Fruit fly (Drosophila melanogaster) whole organism, embryonic: ENCODE measurements around the gene CG11598.

ENCODE experiments used
- Aef1 ChIP-seq: fragments of 200-800 bp; sonication (Bioruptor generic); IDR thresholded peaks from 3 replicates; pipeline ENCODE4 v1.3.6; 2022; ENCODE audit warnings: missing biosample characterization, missing genetic modification characterization
- CG11093 ChIP-seq: fragments of 200-800 bp; sonication (Bioruptor generic); IDR thresholded peaks from 3 replicates; pipeline ENCODE4 v1.3.6; 2022; ENCODE audit warnings: missing biosample characterization, missing genetic modification characterization
- CG11504 ChIP-seq: fragments of 200-800 bp; sonication (Bioruptor generic); optimal IDR thresholded peaks from 3 replicates; lab custom pipeline; 2019; ENCODE audit warnings: missing biosample characterization, mild to moderate bottlenecking, missing genetic modification characterization, moderate library complexity
- CG12071 ChIP-seq: fragments of 200-800 bp; sonication (Bioruptor generic); optimal IDR thresholded peaks from 3 replicates; lab custom pipeline; 2018; ENCODE audit warnings: missing biosample characterization, mild to moderate bottlenecking, missing genetic modification characterization
- CG15269 ChIP-seq: fragments of 200-800 bp; sonication (Bioruptor generic); optimal IDR thresholded peaks from 2 replicates; lab custom pipeline; 2018; ENCODE audit warnings: missing biosample characterization, mild to moderate bottlenecking, missing genetic modification characterization, moderate library complexity
- CG15696 ChIP-seq: fragments of 200-800 bp; sonication (Bioruptor generic); optimal IDR thresholded peaks from 2 replicates; lab custom pipeline; 2019; ENCODE audit warnings: missing biosample characterization, mild to moderate bottlenecking, missing genetic modification characterization, moderate library complexity
- CG1603 ChIP-seq: fragments of 200-800 bp; sonication (Bioruptor generic); optimal IDR thresholded peaks from 2 replicates; lab custom pipeline; 2019; ENCODE audit warnings: missing biosample characterization, mild to moderate bottlenecking, missing genetic modification characterization, moderate library complexity
- CG16815 ChIP-seq: fragments of 200-800 bp; sonication (Bioruptor generic); optimal IDR thresholded peaks from 3 replicates; lab custom pipeline; 2017; ENCODE audit warnings: missing biosample characterization, mild to moderate bottlenecking, missing genetic modification characterization
- CG31441 ChIP-seq: fragments of 200-800 bp; sonication (Bioruptor generic); IDR thresholded peaks from 2 replicates; pipeline ENCODE4 v1.3.6; 2022; ENCODE audit warnings: missing biosample characterization, missing genetic modification characterization
- CG33557 ChIP-seq: fragments of 200-800 bp; sonication (Bioruptor generic); optimal IDR thresholded peaks from 2 replicates; lab custom pipeline; 2019; ENCODE audit warnings: missing biosample characterization, mild to moderate bottlenecking, missing genetic modification characterization, moderate library complexity
- CG3838 ChIP-seq: fragments of 200-800 bp; sonication (Bioruptor generic); optimal IDR thresholded peaks from 3 replicates; lab custom pipeline; 2016; ENCODE audit warnings: missing biosample characterization, missing genetic modification characterization
- CG42726 ChIP-seq: fragments of 200-800 bp; sonication (Bioruptor generic); IDR thresholded peaks from 2 replicates; pipeline ENCODE4 v1.3.6; 2022; ENCODE audit warnings: missing biosample characterization, missing genetic modification characterization; ENCODE audit not compliant: partially characterized antibody
- CG4424 ChIP-seq: fragments of 200-800 bp; sonication (Bioruptor generic); optimal IDR thresholded peaks from 3 replicates; lab custom pipeline; 2016; ENCODE audit warnings: missing biosample characterization, missing genetic modification characterization
- CG4707 ChIP-seq: fragments of 200-800 bp; sonication (Bioruptor generic); optimal IDR thresholded peaks from 2 replicates; lab custom pipeline; 2018; ENCODE audit warnings: missing biosample characterization, mild to moderate bottlenecking, missing genetic modification characterization, moderate library complexity
- CG4854 ChIP-seq: fragments of 200-800 bp; sonication (Bioruptor generic); optimal IDR thresholded peaks from 2 replicates; lab custom pipeline; 2016; ENCODE audit warnings: missing biosample characterization, missing genetic modification characterization, inconsistent platforms
- CG6254 ChIP-seq: fragments of 200-800 bp; sonication (Bioruptor generic); optimal IDR thresholded peaks from 3 replicates; lab custom pipeline; 2017; ENCODE audit warnings: mild to moderate bottlenecking, missing biosample characterization, missing genetic modification reagents, missing genetic modification characterization
- CG6765 ChIP-seq: fragments of 200-800 bp; sonication (Bioruptor generic); optimal IDR thresholded peaks from 3 replicates; lab custom pipeline; 2017; ENCODE audit warnings: missing biosample characterization, mild to moderate bottlenecking, missing genetic modification characterization
- CG7745 ChIP-seq: fragments of 200-800 bp; sonication (Bioruptor generic); optimal IDR thresholded peaks from 2 replicates; lab custom pipeline; 2018; ENCODE audit warnings: missing biosample characterization, mild to moderate bottlenecking, missing genetic modification characterization, moderate library complexity
- CG9215 ChIP-seq: fragments of 200-800 bp; sonication (Bioruptor generic); IDR thresholded peaks from 2 replicates; pipeline ENCODE4 v1.3.6; 2022; ENCODE audit warnings: missing biosample characterization, missing genetic modification characterization
- Dad ChIP-seq: fragments of 200-800 bp; sonication (Bioruptor generic); optimal IDR thresholded peaks from 3 replicates; lab custom pipeline; 2016; ENCODE audit warnings: missing biosample characterization, missing genetic modification characterization
- Dbx ChIP-seq: fragments of 200-800 bp; sonication (Bioruptor generic); IDR thresholded peaks from 3 replicates; pipeline ENCODE4 v1.3.6; 2022; ENCODE audit warnings: missing biosample characterization, missing genetic modification characterization
- Dfd ChIP-seq, 2 experiments: fragments of >200 bp; optimal IDR thresholded peaks; 2 replicates each; lab custom pipeline; 2017; ENCODE audit warnings: missing biosample characterization in 2 of 2, missing genetic modification characterization in 2 of 2
- Dip3 ChIP-seq: fragments of 200-800 bp; sonication (Bioruptor generic); optimal IDR thresholded peaks from 3 replicates; lab custom pipeline; 2016; ENCODE audit warnings: missing biosample characterization, missing genetic modification characterization
- Dp ChIP-seq: fragments of 200-800 bp; sonication (Bioruptor generic); optimal IDR thresholded peaks from 2 replicates; lab custom pipeline; 2018; ENCODE audit warnings: missing biosample characterization, mild to moderate bottlenecking, missing genetic modification characterization, moderate library complexity
- Dref ChIP-seq: fragments of 200-800 bp; sonication (Bioruptor generic); IDR thresholded peaks from 2 replicates; pipeline ENCODE4 v1.3.6; 2022; ENCODE audit warnings: missing biosample characterization, missing genetic modification characterization
- E2f2 ChIP-seq: fragments of 200-800 bp; sonication (Bioruptor generic); IDR thresholded peaks from 2 replicates; pipeline ENCODE4 v1.3.6; 2022; ENCODE audit warnings: missing biosample characterization, missing genetic modification characterization
- Ets97D ChIP-seq: fragments of 200-800 bp; sonication (Bioruptor generic); optimal IDR thresholded peaks from 3 replicates; lab custom pipeline; 2016; ENCODE audit warnings: missing biosample characterization, missing genetic modification characterization
- MBD-R2 ChIP-seq: fragments of 200-800 bp; sonication (Bioruptor generic); IDR thresholded peaks from 2 replicates; pipeline ENCODE4 v1.3.6; 2022; ENCODE audit warnings: missing biosample characterization, missing genetic modification characterization
- MTF-1 ChIP-seq: fragments of 200-800 bp; sonication (Bioruptor generic); optimal IDR thresholded peaks from 2 replicates; lab custom pipeline; 2018; ENCODE audit warnings: missing biosample characterization, mild to moderate bottlenecking, missing genetic modification characterization, borderline replicate concordance
- Max ChIP-seq: fragments of 200-800 bp; sonication (Bioruptor generic); optimal IDR thresholded peaks from 2 replicates; lab custom pipeline; 2016; ENCODE audit warnings: missing biosample characterization, mild to moderate bottlenecking, missing genetic modification characterization
- Pdp1 ChIP-seq, 2 experiments: fragments of 200-800 bp; sonication (Bioruptor generic); optimal IDR thresholded peaks; 3 replicates each; lab custom pipeline; 2016; ENCODE audit warnings: missing biosample characterization in 2 of 2, missing genetic modification characterization in 2 of 2, mild to moderate bottlenecking in 1 of 2, moderate library complexity in 1 of 2
- Ptx1 ChIP-seq: fragments of 200-800 bp; sonication (Bioruptor generic); IDR thresholded peaks from 2 replicates; pipeline ENCODE4 v1.3.6; 2022; ENCODE audit warnings: missing biosample characterization, missing genetic modification characterization
- Sox100B ChIP-seq: fragments of 200-800 bp; sonication (Bioruptor generic); optimal IDR thresholded peaks from 3 replicates; lab custom pipeline; 2018; ENCODE audit warnings: missing biosample characterization, mild to moderate bottlenecking, missing genetic modification characterization
- Spps ChIP-seq: fragments of 200-800 bp; sonication (Bioruptor generic); optimal IDR thresholded peaks from 2 replicates; lab custom pipeline; 2018; ENCODE audit warnings: missing biosample characterization, mild to moderate bottlenecking, missing genetic modification characterization
- Sry-β ChIP-seq: fragments of 200-800 bp; sonication (Bioruptor generic); optimal IDR thresholded peaks from 2 replicates; lab custom pipeline; 2018; ENCODE audit warnings: missing biosample characterization, mild to moderate bottlenecking, missing genetic modification characterization, moderate library complexity
- Taf1 ChIP-seq: fragments of 200-800 bp; sonication (Bioruptor generic); IDR thresholded peaks from 2 replicates; pipeline ENCODE4 v1.3.6; 2022; ENCODE audit warnings: missing biosample characterization, missing genetic modification characterization
- Xbp1 ChIP-seq: fragments of 200-800 bp; sonication (Bioruptor generic); optimal IDR thresholded peaks from 3 replicates; lab custom pipeline; 2016; ENCODE audit warnings: missing biosample characterization, mild to moderate bottlenecking, missing genetic modification characterization
- ems ChIP-seq: fragments of 200-800 bp; sonication (Bioruptor generic); optimal IDR thresholded peaks from 3 replicates; lab custom pipeline; 2016; ENCODE audit warnings: missing biosample characterization, missing genetic modification characterization
- fd102C ChIP-seq: fragments of 200-800 bp; sonication (Bioruptor generic); optimal IDR thresholded peaks from 2 replicates; lab custom pipeline; 2018; ENCODE audit warnings: missing biosample characterization, mild to moderate bottlenecking, missing genetic modification characterization, moderate library complexity
- fd3F ChIP-seq: fragments of 200-800 bp; sonication (Bioruptor generic); optimal IDR thresholded peaks from 2 replicates; lab custom pipeline; 2018; ENCODE audit warnings: missing biosample characterization, mild to moderate bottlenecking, missing genetic modification characterization, moderate library complexity
- gt ChIP-seq: fragments of 200-800 bp; sonication (Bioruptor generic); IDR thresholded peaks from 2 replicates; pipeline ENCODE4 v1.3.6; 2022; ENCODE audit warnings: missing biosample characterization, missing genetic modification characterization
- ham ChIP-seq: fragments of 200-800 bp; sonication (Bioruptor generic); IDR thresholded peaks from 2 replicates; pipeline ENCODE4 v1.3.6; 2022; ENCODE audit warnings: missing biosample characterization, missing genetic modification characterization
- jing ChIP-seq: fragments of 200-800 bp; sonication (Bioruptor generic); optimal IDR thresholded peaks from 2 replicates; lab custom pipeline; 2018; ENCODE audit warnings: missing biosample characterization, mild to moderate bottlenecking, missing genetic modification characterization
- lilli ChIP-seq: fragments of 200-800 bp; sonication (Bioruptor generic); optimal IDR thresholded peaks from 3 replicates; lab custom pipeline; 2016; ENCODE audit warnings: missing biosample characterization, missing genetic modification characterization
- luna ChIP-seq: fragments of 200-800 bp; sonication (Bioruptor generic); optimal IDR thresholded peaks from 2 replicates; lab custom pipeline; 2016; ENCODE audit warnings: missing biosample characterization, missing genetic modification characterization
- nau ChIP-seq: fragments of 200-800 bp; sonication (Bioruptor generic); optimal IDR thresholded peaks from 3 replicates; lab custom pipeline; 2017; ENCODE audit warnings: missing biosample characterization, mild to moderate bottlenecking, missing genetic modification characterization, missing genetic modification reagents
- prd ChIP-seq, 3 experiments: fragments of >200 bp in 2 of 3; fragments of 200-800 bp in 1 of 3; sonication (Bioruptor generic) in 1 of 3; optimal IDR thresholded peaks in 2 of 3; IDR thresholded peaks in 1 of 3; 2 replicates in 2 of 3; 3 replicates in 1 of 3; pipeline versions ENCODE4 v1.3.6 to Lab custom; 2017 to 2022; ENCODE audit warnings: missing biosample characterization in 1 of 3, missing genetic modification characterization in 1 of 3
- rib ChIP-seq: fragments of 200-800 bp; sonication (Bioruptor generic); IDR thresholded peaks from 2 replicates; pipeline ENCODE4 v1.3.6; 2022; ENCODE audit warnings: missing biosample characterization, missing genetic modification characterization
- sima ChIP-seq: fragments of 200-800 bp; sonication (Bioruptor generic); optimal IDR thresholded peaks from 2 replicates; lab custom pipeline; 2016; ENCODE audit warnings: missing biosample characterization, missing genetic modification characterization
- tup ChIP-seq: fragments of 200-800 bp; sonication (Bioruptor generic); optimal IDR thresholded peaks from 2 replicates; lab custom pipeline; 2016; ENCODE audit warnings: missing biosample characterization, mild to moderate bottlenecking, missing genetic modification characterization, moderate library complexity

Gene CG11598

DNA sequence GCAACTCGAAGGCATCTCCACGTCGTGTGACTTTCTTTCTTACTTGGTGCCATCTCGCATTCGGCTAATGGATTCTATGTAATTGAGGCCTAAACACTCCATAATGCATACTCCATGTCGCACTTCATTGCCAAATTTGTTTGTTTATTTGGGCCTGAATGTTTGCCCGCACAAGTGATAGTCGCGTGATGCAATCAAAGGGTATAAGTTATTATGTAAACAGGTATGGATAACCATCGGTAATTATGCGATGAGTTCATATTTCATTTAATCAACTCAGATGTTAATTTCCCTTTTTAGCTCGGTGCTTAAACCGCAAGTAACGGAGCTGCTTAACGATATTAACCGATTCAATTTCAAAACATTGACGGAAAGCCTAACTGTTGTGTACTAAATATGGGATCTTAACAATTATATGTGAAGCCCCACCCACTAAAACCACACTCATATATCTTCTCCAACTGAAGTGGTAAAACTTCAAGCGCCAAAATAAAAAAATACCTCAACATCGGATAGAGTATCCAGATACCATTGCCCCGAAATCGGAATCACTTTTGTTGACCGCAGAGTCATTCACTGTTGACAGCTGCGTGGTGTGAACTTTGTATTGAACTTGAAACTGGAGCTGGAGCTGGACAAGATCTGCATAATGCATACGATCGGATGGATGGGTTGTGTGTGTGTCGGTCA lies 10.0 kb downstream of the CG11598 start (continued):
- TF ChIP-seq fd102C (GFP tag; lab: Kevin White, UChicago) = no peak
- TF ChIP-seq Dp (GFP tag; lab: Kevin White, UChicago) = no peak
- TF ChIP-seq CG1603 (tag; lab: Kevin White, UChicago) = no peak
- no peak for TF ChIP-seq CG33557 (GFP tag; lab: Kevin White, UChicago)
- no peak for TF ChIP-seq Sry-β (GFP tag; lab: Kevin White, UChicago)
- no peak for TF ChIP-seq Ets97D (GFP tag; lab: Kevin White, UChicago)
- peak; percentile 46 for TF ChIP-seq CG11504
- peak; percentile 15 for TF ChIP-seq Sox100B (GFP tag; lab: Kevin White, UChicago)
- TF ChIP-seq ham = no peak
- no peak for TF ChIP-seq nau (GFP tag; lab: Kevin White, UChicago)
- TF ChIP-seq rib = no peak
- peak; percentile 26 for TF ChIP-seq jing (GFP tag; lab: Kevin White, UChicago)
- no peak for TF ChIP-seq Max (GFP tag; lab: Kevin White, UChicago)
- TF ChIP-seq CG12071 = no peak
- no peak for TF ChIP-seq CG31441 (GFP tag; lab: Robert Waterston, UW)
- TF ChIP-seq Spps (tag; lab: Kevin White, UChicago) = no peak
- peak in 1 of 2 experiments; percentile 70 for TF ChIP-seq Pdp1 (GFP tag; optimal IDR thresholded peaks at IDR 0.05; lab: Kevin White, UChicago)
- no peak for TF ChIP-seq MTF-1 (GFP tag; lab: Kevin White, UChicago)
- no peak for TF ChIP-seq Aef1 (GFP tag; lab: Robert Waterston, UW)
- TF ChIP-seq sima (GFP tag; lab: Kevin White, UChicago) = no peak
- no peak for TF ChIP-seq prd (optimal IDR thresholded peaks at IDR 0.05; lab: Kevin White, UChicago)
- TF ChIP-seq prd (GFP tag; IDR thresholded peaks at IDR 0.05; lab: Robert Waterston, UW) = peak; percentile 6; the same call in 1 of the 3 replicates
- TF ChIP-seq CG4707 (GFP tag; lab: Kevin White, UChicago) = peak; percentile 16
- no peak for TF ChIP-seq MBD-R2 (GFP tag; lab: Robert Waterston, UW)
- TF ChIP-seq tup (GFP tag; lab: Kevin White, UChicago) = no peak
- no peak for TF ChIP-seq CG6765 (GFP tag; lab: Kevin White, UChicago)
- TF ChIP-seq CG4424 (GFP tag; lab: Kevin White, UChicago) = no peak
- TF ChIP-seq CG7745 (tag; lab: Kevin White, UChicago) = no peak
- TF ChIP-seq CG15696 (tag; lab: Kevin White, UChicago) = no peak
- no peak for TF ChIP-seq Dbx
- 0 out of 2 replicates have a peak, but pooled peaks have one; percentile 29 for TF ChIP-seq Ptx1 (GFP tag; lab: Robert Waterston, UW)
- TF ChIP-seq fd3F (GFP tag; lab: Kevin White, UChicago) = no peak
- no peak for TF ChIP-seq Dip3 (GFP tag; lab: Kevin White, UChicago)
- no peak for TF ChIP-seq Dfd (GFP tag; optimal IDR thresholded peaks at IDR 0.05; lab: Kevin White, UChicago)
- TF ChIP-seq CG16815 (GFP tag; lab: Kevin White, UChicago) = no peak
- TF ChIP-seq gt (GFP tag; lab: Robert Waterston, UW) = no peak
- no peak for TF ChIP-seq CG15269 (tag; lab: Kevin White, UChicago)
- no peak for TF ChIP-seq E2f2 (GFP tag; lab: Robert Waterston, UW)
- TF ChIP-seq lilli = no peak
- TF ChIP-seq luna = no peak
- TF ChIP-seq CG9215 (GFP tag; lab: Robert Waterston, UW) = no peak
- TF ChIP-seq Xbp1 = peak; percentile 20
- no peak for TF ChIP-seq Dad (GFP tag; lab: Kevin White, UChicago)
- TF ChIP-seq ems = no peak
- no peak for TF ChIP-seq CG4854 (GFP tag; lab: Kevin White, UChicago)
- TF ChIP-seq CG42726 (GFP tag; lab: Robert Waterston, UW) = no peak
- no peak for TF ChIP-seq Dref
- TF ChIP-seq CG6254 (GFP tag; lab: Kevin White, UChicago) = no peak
- TF ChIP-seq CG11093 (GFP tag; lab: Robert Waterston, UW) = no peak
- no peak for TF ChIP-seq Taf1 (GFP tag; lab: Robert Waterston, UW)
- TF ChIP-seq CG3838 (GFP tag; lab: Kevin White, UChicago) = no peak
